Worm (Caenorhabditis elegans): ENCODE data around the gene cpn-2.

cpn-2 gene

DNA sequence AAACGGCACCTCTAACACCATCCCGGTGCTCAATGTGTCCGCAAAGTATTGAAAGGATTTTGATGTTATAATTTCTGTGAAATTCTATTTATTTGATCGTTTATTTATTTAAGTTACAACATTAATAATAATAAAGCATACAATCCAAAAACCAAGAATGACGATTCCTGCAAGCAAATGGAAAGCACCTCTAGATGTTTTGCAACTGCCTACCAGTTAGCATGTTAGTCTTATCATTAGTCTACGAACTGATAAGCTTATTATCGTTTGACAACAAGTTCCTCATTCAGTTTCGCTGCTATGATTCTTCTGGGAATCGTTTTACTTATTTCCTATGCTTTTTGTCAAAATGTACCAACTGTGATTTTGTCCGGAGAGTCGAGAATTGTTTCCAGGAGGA, 37.9 kb upstream of the cpn-2 start, which contains the start of gene K01A2.6:
TSS of gene K01A2.6 (plus strand) at position 301 of the 400 bp plus-strand sequence.
- TF ChIP-seq lin-32 (GFP tag; optimal IDR thresholded peaks at IDR 0.05) (no peak), cnd-1 (tag; optimal IDR thresholded peaks at IDR 0.05) (no peak), lsy-2 (tag; optimal IDR thresholded peaks at IDR 0.05) (no peak), sem-2 (GFP tag; optimal IDR thresholded peaks at IDR 0.05) (no peak), blmp-1 (tag; optimal IDR thresholded peaks at IDR 0.05) (no peak), lin-13 (tag; optimal IDR thresholded peaks at IDR 0.05) (no peak), hlh-1 (tag; optimal IDR thresholded peaks at IDR 0.05) (no peak), snpc-4 (tag; optimal IDR thresholded peaks at IDR 0.05) (no peak), nhr-2 (tag; optimal IDR thresholded peaks at IDR 0.05) (no peak), nhr-237 (tag; optimal IDR thresholded peaks at IDR 0.05) (no peak), mls-2 (tag; optimal IDR thresholded peaks at IDR 0.05) (no peak), zip-8 (tag; optimal IDR thresholded peaks at IDR 0.05) (no peak), flh-1 (GFP tag; optimal IDR thresholded peaks at IDR 0.05) (no peak), ces-1 (GFP tag; optimal IDR thresholded peaks at IDR 0.05) (no peak), pha-4 (tag; optimal IDR thresholded peaks at IDR 0.05) (no peak), nhr-76 (tag; optimal IDR thresholded peaks at IDR 0.05) (no peak), ham-2 (GFP tag; optimal IDR thresholded peaks at IDR 0.05) (no peak), sptf-1 (tag; optimal IDR thresholded peaks at IDR 0.05) (no peak), tbx-8 (GFP tag; optimal IDR thresholded peaks at IDR 0.05) (no peak), nhr-28 (tag; optimal IDR thresholded peaks at IDR 0.05) (no peak)

DNA sequence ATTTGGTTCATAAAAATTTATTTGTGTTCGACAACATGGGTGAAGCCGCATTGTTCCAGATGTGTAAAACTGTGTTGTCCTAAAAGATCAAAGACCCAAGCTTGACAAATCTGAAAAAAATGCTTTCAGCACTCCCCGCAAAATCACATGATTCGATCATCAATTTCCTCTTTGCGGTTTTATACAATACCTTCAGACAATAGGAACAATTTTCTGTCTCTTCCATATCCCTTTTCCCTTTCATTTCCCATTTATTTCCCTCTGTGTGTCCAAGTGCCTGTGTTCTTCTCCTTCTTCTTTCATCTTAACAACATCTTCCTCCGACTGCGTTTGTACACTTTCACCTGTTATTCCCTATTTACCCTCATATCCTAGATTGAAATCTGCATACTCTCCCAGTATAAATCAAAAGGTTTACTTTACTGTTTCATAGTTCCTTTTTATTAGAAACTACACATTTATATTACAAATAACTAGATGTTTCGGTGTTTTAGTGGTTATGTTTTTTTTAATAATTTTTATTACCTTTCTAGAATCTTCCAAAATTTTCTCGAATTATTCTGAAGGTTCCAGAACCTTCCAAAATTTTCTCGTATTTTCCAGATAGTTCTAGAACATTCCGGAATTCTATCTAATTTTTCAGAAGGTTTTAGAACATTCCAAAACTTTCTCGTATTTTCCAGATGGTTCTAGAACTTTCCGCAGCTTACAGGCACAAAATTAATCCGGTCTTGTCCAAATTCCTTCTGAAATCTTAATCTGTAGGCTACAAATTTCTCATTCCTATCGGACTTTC, 36.4 kb upstream of the cpn-2 start, which contains the start of gene K01A2.5:
TSS of gene K01A2.5 (plus strand) at position 297 of the 796 bp plus-strand sequence.
- TF ChIP-seq ceh-83 (GFP tag; optimal IDR thresholded peaks at IDR 0.05) (no peak), snpc-4 (tag; optimal IDR thresholded peaks at IDR 0.05) (no peak), elt-3 (tag; optimal IDR thresholded peaks at IDR 0.05) (no peak), nhr-237 (tag; optimal IDR thresholded peaks at IDR 0.05) (no peak), sptf-1 (tag; optimal IDR thresholded peaks at IDR 0.05) (no peak), cnd-1 (tag; optimal IDR thresholded peaks at IDR 0.05) (no peak), blmp-1 (tag; optimal IDR thresholded peaks at IDR 0.05) (peak; percentile 95), drap-1 (GFP tag; optimal IDR thresholded peaks at IDR 0.05) (no peak), unc-62 (GFP tag; optimal IDR thresholded peaks at IDR 0.05) (peak; percentile 40), pha-4 (tag; optimal IDR thresholded peaks at IDR 0.05) (no peak), M03D4.4 (tag; optimal IDR thresholded peaks at IDR 0.05) (no peak), lsy-2 (tag; optimal IDR thresholded peaks at IDR 0.05) (no peak)

DNA sequence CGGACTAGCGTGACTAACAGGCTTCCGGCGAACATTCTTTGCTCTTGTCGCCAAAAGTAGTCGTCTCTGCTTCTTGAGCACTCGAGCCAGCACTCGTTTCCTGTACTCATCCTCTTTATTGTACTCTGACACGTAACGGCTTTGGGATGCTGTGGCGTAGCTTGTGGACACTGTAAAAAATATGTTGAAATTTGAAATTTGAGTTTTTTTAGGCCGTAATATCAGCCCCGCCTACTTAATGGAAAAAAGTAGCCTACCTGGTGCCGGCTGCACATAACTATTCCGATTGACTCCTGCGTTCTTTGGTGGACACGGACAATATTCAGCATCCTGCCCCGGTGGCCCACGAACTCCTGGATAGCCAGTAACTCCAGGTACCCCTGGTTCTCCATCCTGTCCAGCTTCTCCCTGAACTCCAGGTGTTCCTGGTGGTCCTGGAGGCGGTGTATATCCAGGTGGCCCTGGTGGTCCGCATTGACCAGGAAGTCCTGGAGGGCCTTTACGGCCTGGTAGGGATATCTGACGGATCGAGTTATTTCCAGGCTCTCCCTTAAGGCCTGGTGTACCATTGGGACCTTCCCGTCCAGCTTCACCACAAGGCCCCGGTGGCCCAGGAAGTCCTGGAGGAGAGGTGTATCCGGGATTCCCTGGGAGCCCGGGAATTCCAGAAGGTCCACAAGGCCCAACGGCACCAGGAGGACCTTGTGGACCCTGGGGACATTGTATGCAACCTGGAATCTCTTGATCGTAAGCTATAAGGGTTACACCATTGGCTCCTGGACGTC, 33.5 kb upstream of the cpn-2 start:
- no peak for TF ChIP-seq pha-4 (tag; optimal IDR thresholded peaks at IDR 0.05)

DNA sequence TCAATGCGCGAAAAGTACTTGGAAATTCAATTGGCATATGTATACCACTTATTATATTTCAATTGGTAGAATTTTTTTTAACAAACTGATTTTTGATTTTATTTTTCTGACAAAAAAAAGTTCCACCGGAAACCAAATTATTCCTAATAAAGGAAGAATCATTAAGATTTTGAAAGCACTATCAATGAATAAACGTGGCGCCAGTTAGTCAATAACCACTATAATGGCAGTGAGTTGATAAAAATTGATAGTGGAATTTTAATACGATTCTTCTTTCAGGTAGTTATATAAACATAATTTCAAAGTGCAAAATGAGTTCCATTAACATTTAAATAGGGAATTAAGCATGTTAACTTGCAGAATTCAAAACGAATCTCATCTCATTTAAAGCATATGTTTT, 31.9 kb upstream of the cpn-2 start, which contains the start of gene col-69:
TSS of gene col-69 (minus strand) at position 101 of the 400 bp plus-strand sequence.
- no peak for TF ChIP-seq ceh-83 (GFP tag; optimal IDR thresholded peaks at IDR 0.05)
- no peak for TF ChIP-seq ces-1 (GFP tag; optimal IDR thresholded peaks at IDR 0.05)
- TF ChIP-seq sptf-1 (tag; optimal IDR thresholded peaks at IDR 0.05) = no peak
- no peak for TF ChIP-seq elt-3 (tag; optimal IDR thresholded peaks at IDR 0.05)
- TF ChIP-seq mls-2 (tag; optimal IDR thresholded peaks at IDR 0.05) = no peak
- TF ChIP-seq unc-120 (tag; optimal IDR thresholded peaks at IDR 0.05; ENCODE audit: poor library complexity, severe bottlenecking) = no peak
- TF ChIP-seq ceh-43 (GFP tag; optimal IDR thresholded peaks at IDR 0.05) = no peak
- no peak for TF ChIP-seq nhr-237 (tag; optimal IDR thresholded peaks at IDR 0.05)
- no peak for TF ChIP-seq nhr-76 (tag; optimal IDR thresholded peaks at IDR 0.05)
- no peak for TF ChIP-seq unc-62 (GFP tag; optimal IDR thresholded peaks at IDR 0.05)
- TF ChIP-seq ceh-39 (tag; optimal IDR thresholded peaks at IDR 0.05) = no peak
- TF ChIP-seq ham-2 (GFP tag; optimal IDR thresholded peaks at IDR 0.05) = no peak
- TF ChIP-seq cnd-1 (tag; optimal IDR thresholded peaks at IDR 0.05) = no peak
- TF ChIP-seq hlh-1 (tag; optimal IDR thresholded peaks at IDR 0.05) = no peak
- TF ChIP-seq sem-2 (GFP tag; optimal IDR thresholded peaks at IDR 0.05) = no peak

DNA sequence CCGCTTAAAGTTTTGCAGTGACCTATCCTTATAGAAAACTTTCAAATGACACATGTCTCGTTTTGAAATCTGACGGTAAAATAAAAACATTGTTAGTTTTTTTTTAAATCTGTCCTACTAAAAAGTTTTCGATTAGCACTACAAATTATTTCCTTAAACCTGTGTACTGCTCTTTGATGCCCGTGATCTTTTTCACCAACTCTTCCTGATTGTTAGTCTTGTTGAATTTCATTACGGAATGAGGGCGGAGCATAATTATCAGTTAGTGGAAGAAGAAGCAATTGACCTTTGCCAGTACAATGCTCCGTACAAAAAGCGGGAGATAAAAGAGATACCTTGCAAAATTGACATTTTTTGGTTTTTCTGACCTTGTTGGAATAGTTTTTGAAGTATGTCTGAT, 30.4 kb upstream of the cpn-2 start, which contains the start of gene K01A2.4:
TSS of gene K01A2.4 (plus strand) at position 301 of the 400 bp plus-strand sequence.
- TF ChIP-seq lsy-2 (tag; optimal IDR thresholded peaks at IDR 0.05) (no peak), elt-1 (tag; optimal IDR thresholded peaks at IDR 0.05; ENCODE audit: borderline replicate concordance, insufficient read depth) (no peak), zip-8 (tag; optimal IDR thresholded peaks at IDR 0.05) (no peak), nhr-76 (tag; optimal IDR thresholded peaks at IDR 0.05) (no peak), nhr-28 (tag; optimal IDR thresholded peaks at IDR 0.05) (no peak), lin-32 (GFP tag; optimal IDR thresholded peaks at IDR 0.05) (no peak), cnd-1 (tag; optimal IDR thresholded peaks at IDR 0.05) (no peak), ham-2 (GFP tag; optimal IDR thresholded peaks at IDR 0.05) (no peak), M03D4.4 (tag; optimal IDR thresholded peaks at IDR 0.05) (no peak), snpc-4 (tag; optimal IDR thresholded peaks at IDR 0.05) (no peak)
